Fruit fly (Drosophila melanogaster) S2 (cell line): ENCODE measurements around the gene CG32259.

Source experiments
- CG8478 ChIP-seq: fragments of >200 bp; optimal IDR thresholded peaks from 2 replicates; lab custom pipeline; 2018
- CTCF ChIP-seq, 2 experiments: fragments of >200 bp; optimal IDR thresholded peaks; 2 replicates each; lab custom pipeline; 2018

DNA sequence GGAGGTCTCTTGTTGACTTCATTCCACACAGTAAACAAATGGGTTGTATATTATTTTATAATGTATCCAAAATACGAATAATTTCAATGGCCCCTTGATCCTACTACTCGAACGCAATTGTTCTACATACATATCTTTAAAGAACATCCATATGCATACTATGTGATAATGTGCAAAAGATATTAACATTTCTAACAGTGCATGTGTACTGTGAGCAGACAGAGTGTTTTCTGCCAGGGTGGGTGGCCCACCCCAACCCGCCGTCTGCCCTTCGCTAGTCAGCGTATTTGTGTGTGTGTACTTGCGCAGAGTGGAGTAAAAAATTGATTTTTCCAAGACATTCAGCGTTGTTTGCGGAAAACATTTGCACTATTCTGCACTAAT lies 1.8 kb downstream of the CG32259 start:
- TF ChIP-seq CTCF (optimal IDR thresholded peaks at IDR 0.05; lab: Kevin White, UChicago) (no peak), CG8478 (lab: Kevin White, UChicago) (no peak)
